Fruit fly (Drosophila melanogaster) whole organism, pupa: Measurements from ENCODE around the gene Ilp6.

Experiments
- CG10348 ChIP-seq: fragments of 200-800 bp; sonication (Bioruptor generic); IDR thresholded peaks from 2 replicates; pipeline ENCODE4 v1.3.6; 2022; ENCODE audit warnings: missing biosample characterization, missing genetic modification characterization
- CG12605 ChIP-seq: fragments of 200-800 bp; sonication (Bioruptor generic); IDR thresholded peaks from 2 replicates; pipeline ENCODE4 v1.3.6; 2022; ENCODE audit warnings: missing biosample characterization, missing genetic modification characterization
- CG13204 ChIP-seq: fragments of 200-800 bp; sonication (Bioruptor generic); optimal IDR thresholded peaks from 2 replicates; lab custom pipeline; 2018; ENCODE audit warnings: missing biosample characterization, mild to moderate bottlenecking, missing genetic modification characterization, moderate library complexity
- CG14655 ChIP-seq: fragments of 200-800 bp; sonication (Bioruptor generic); optimal IDR thresholded peaks from 3 replicates; lab custom pipeline; 2017; ENCODE audit warnings: mild to moderate bottlenecking, missing biosample characterization, missing genetic modification reagents, missing genetic modification characterization
- CG15710 ChIP-seq: fragments of 200-800 bp; sonication (Bioruptor generic); optimal IDR thresholded peaks from 2 replicates; lab custom pipeline; 2018; ENCODE audit warnings: missing biosample characterization, mild to moderate bottlenecking, missing genetic modification characterization, moderate library complexity
- CG17806 ChIP-seq: fragments of 200-800 bp; sonication (Bioruptor generic); optimal IDR thresholded peaks from 2 replicates; lab custom pipeline; 2018; ENCODE audit warnings: missing biosample characterization, mild to moderate bottlenecking, missing genetic modification characterization, moderate library complexity
- CG32121 ChIP-seq: fragments of 200-800 bp; sonication (Bioruptor generic); IDR thresholded peaks from 2 replicates; pipeline ENCODE4 v1.3.6; 2022; ENCODE audit warnings: missing biosample characterization, missing genetic modification characterization
- CG34367 ChIP-seq: fragments of 200-800 bp; sonication (Bioruptor generic); optimal IDR thresholded peaks from 2 replicates; lab custom pipeline; 2018; ENCODE audit warnings: missing biosample characterization, mild to moderate bottlenecking, missing genetic modification characterization
- CG4496 ChIP-seq: fragments of 200-800 bp; sonication (Bioruptor generic); IDR thresholded peaks from 3 replicates; pipeline ENCODE4 v1.3.6; 2022; ENCODE audit warnings: missing biosample characterization, missing genetic modification characterization
- CG8159 ChIP-seq: fragments of 200-800 bp; sonication (Bioruptor generic); optimal IDR thresholded peaks from 3 replicates; lab custom pipeline; 2018; ENCODE audit warnings: missing biosample characterization, mild to moderate bottlenecking, missing genetic modification characterization, moderate library complexity
- CG8301 ChIP-seq: fragments of 200-800 bp; sonication (Bioruptor generic); optimal IDR thresholded peaks from 2 replicates; lab custom pipeline; 2018; ENCODE audit warnings: missing biosample characterization, mild to moderate bottlenecking, missing genetic modification characterization
- CG9948 ChIP-seq: fragments of 200-800 bp; sonication (Bioruptor generic); optimal IDR thresholded peaks from 2 replicates; lab custom pipeline; 2018; ENCODE audit warnings: missing biosample characterization, mild to moderate bottlenecking, missing genetic modification characterization, moderate library complexity
- D1 ChIP-seq: fragments of 200-800 bp; sonication (Bioruptor generic); optimal IDR thresholded peaks from 2 replicates; lab custom pipeline; 2018; ENCODE audit warnings: missing biosample characterization, mild to moderate bottlenecking, missing genetic modification characterization, moderate library complexity
- EcR ChIP-seq: fragments of 200-800 bp; sonication (Bioruptor generic); optimal IDR thresholded peaks from 3 replicates; lab custom pipeline; 2019; ENCODE audit warnings: missing biosample characterization, missing genetic modification characterization, mild to moderate bottlenecking, moderate library complexity, missing genetic modification reagents
- Ets98B ChIP-seq: fragments of 200-800 bp; sonication (Bioruptor generic); IDR thresholded peaks from 2 replicates; pipeline ENCODE4 v1.3.6; 2022; ENCODE audit warnings: missing biosample characterization, missing genetic modification characterization
- Pif1A ChIP-seq: fragments of 200-800 bp; sonication (Bioruptor generic); optimal IDR thresholded peaks from 3 replicates; lab custom pipeline; 2016; ENCODE audit warnings: missing biosample characterization, missing genetic modification characterization
- Pif1B ChIP-seq: fragments of 200-800 bp; sonication (Bioruptor generic); optimal IDR thresholded peaks from 3 replicates; lab custom pipeline; 2016; ENCODE audit warnings: missing biosample characterization, missing genetic modification characterization
- Snoo ChIP-seq: fragments of 200-800 bp; sonication (Bioruptor generic); optimal IDR thresholded peaks from 3 replicates; lab custom pipeline; 2017; ENCODE audit warnings: missing biosample characterization, mild to moderate bottlenecking, missing genetic modification characterization, inconsistent platforms
- fd96Ca ChIP-seq: fragments of 200-800 bp; sonication (Bioruptor generic); IDR thresholded peaks from 3 replicates; pipeline ENCODE4 v1.3.6; 2022; ENCODE audit warnings: missing biosample characterization, missing genetic modification characterization
- gl ChIP-seq: fragments of 200-800 bp; sonication (Bioruptor generic); optimal IDR thresholded peaks from 2 replicates; lab custom pipeline; 2018; ENCODE audit warnings: missing biosample characterization, mild to moderate bottlenecking, missing genetic modification characterization
- rn ChIP-seq: fragments of 200-800 bp; sonication (Bioruptor generic); IDR thresholded peaks from 2 replicates; pipeline ENCODE4 v1.3.6; 2022; ENCODE audit warnings: missing biosample characterization, missing genetic modification characterization

Gene Ilp6

DNA sequence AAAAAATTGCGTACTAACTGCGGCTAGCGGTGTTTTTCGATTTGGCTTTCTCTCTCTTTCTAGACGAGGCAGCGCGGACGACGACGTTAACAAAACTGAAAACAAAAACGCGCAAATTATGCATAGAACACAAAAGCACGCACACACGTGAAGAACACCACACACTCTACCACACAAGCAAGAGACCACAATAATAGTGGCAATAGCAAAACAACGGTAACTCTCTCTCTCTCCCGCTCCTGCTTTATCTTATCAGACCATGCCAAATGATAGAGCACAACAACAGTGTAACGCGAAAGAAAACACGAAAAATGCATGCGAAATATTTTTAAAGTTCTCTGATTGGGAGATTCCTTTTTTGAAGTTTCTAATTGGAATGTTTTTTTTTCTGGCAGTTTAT lies 19.7 kb upstream of the Ilp6 start:
- TF ChIP-seq Pif1B (GFP tag; lab: Kevin White, UChicago) (no peak), fd96Ca (no peak), CG10348 (GFP tag; lab: Robert Waterston, UW) (no peak), CG14655 (no peak), CG9948 (tag; lab: Kevin White, UChicago) (no peak), Snoo (tag; lab: Kevin White, UChicago) (no peak), CG15710 (tag; lab: Kevin White, UChicago) (no peak), Ets98B (GFP tag; lab: Robert Waterston, UW) (no peak), CG32121 (no peak), CG17806 (tag; lab: Kevin White, UChicago) (no peak), CG34367 (no peak), CG8301 (no peak), CG13204 (no peak), CG8159 (tag; lab: Kevin White, UChicago) (no peak), D1 (tag; lab: Kevin White, UChicago) (no peak), CG4496 (GFP tag; lab: Robert Waterston, UW) (no peak), Pif1A (GFP tag; lab: Kevin White, UChicago) (no peak)

DNA sequence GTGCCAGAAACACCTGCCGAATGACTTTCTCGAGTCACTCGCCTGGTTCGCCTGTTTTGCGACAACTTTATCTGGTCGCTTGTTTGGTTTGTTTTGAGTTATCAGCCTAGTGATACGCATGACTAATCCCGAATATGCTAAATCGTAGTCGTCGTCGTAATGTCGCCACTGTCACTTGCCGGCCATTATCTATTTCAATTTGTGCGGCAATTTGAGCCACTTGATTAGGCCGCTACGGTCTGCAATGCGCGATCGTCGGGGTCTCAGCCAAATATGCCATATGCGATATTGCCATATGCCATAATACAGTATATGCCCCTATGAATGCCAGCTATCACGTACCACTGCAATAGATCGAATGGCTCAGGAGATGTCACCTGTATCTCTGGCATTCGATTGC lies 18.4 kb upstream of the Ilp6 start:
- TF ChIP-seq CG34367, result no peak
- TF ChIP-seq D1 (tag; lab: Kevin White, UChicago), result no peak
- TF ChIP-seq CG8301, result no peak
- TF ChIP-seq CG4496 (GFP tag; lab: Robert Waterston, UW), result no peak
- no peak for TF ChIP-seq CG12605
- no peak for TF ChIP-seq Pif1A (GFP tag; lab: Kevin White, UChicago)
- TF ChIP-seq CG15710 (tag; lab: Kevin White, UChicago), result no peak
- TF ChIP-seq Ets98B (GFP tag; lab: Robert Waterston, UW), result no peak
- no peak for TF ChIP-seq Pif1B (GFP tag; lab: Kevin White, UChicago)

- TF ChIP-seq Snoo (tag; lab: Kevin White, UChicago) (no peak), Pif1B (GFP tag; lab: Kevin White, UChicago) (no peak), CG15710 (tag; lab: Kevin White, UChicago) (no peak), Ets98B (GFP tag; lab: Robert Waterston, UW) (peak; percentile 59), CG10348 (GFP tag; lab: Robert Waterston, UW) (peak; percentile 21; the same call in 1 of the 2 replicates), CG8159 (tag; lab: Kevin White, UChicago) (no peak), gl (tag; lab: Kevin White, UChicago) (no peak), CG4496 (GFP tag; lab: Robert Waterston, UW) (peak; percentile 80), CG12605 (peak; percentile 42; the same call in 1 of the 2 replicates), CG32121 (peak; percentile 39; the same call in 1 of the 2 replicates), CG9948 (tag; lab: Kevin White, UChicago) (peak; percentile 3), CG14655 (no peak), CG13204 (no peak), fd96Ca (peak; percentile 67; the same call in 2 of the 3 replicates), EcR (GFP tag; lab: Kevin White, UChicago) (no peak)
- TF ChIP-seq, all 21 proteins: peak for 7
These were observed 15.7 kb upstream of the Ilp6 start for dm6 chrX:2350228-2350564.

dm6 chrX:2349510-2350227 lies 15.2 kb upstream of the Ilp6 start:
- TF ChIP-seq CG9948 (tag; lab: Kevin White, UChicago) (no peak), Ets98B (GFP tag; lab: Robert Waterston, UW) (no peak), rn (GFP tag; lab: Robert Waterston, UW) (no peak), CG17806 (tag; lab: Kevin White, UChicago) (no peak), D1 (tag; lab: Kevin White, UChicago) (no peak), EcR (GFP tag; lab: Kevin White, UChicago) (no peak), CG34367 (no peak), Snoo (tag; lab: Kevin White, UChicago) (no peak), CG8159 (tag; lab: Kevin White, UChicago) (no peak), CG8301 (no peak)

DNA sequence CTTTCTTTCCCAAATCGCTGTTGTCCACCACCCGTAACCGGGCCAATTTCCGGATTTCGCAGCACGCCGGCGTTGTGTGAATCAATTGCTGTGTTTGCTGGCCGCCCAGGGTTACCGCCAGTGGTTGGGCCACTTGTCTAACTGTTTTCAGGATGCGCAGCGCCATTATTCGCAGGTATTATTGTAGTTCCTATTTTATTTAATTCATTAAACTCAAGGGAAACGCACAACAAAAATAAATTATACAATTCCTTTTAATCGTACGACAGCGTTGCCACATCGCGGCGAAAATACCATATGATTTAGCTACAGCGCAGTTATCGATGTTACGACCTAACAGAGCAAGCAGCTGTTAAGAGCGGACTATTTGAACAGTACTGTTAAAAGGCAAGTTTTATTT lies 9.9 kb upstream of the Ilp6 start, which contains the start of gene mRpL14:
mRpL14 (minus strand) TSS at position 280 of the 400 bp plus-strand sequence.
- TF ChIP-seq CG13204, result no peak
- no peak for TF ChIP-seq Ets98B (GFP tag; lab: Robert Waterston, UW)
- TF ChIP-seq rn (GFP tag; lab: Robert Waterston, UW), result no peak
- TF ChIP-seq CG17806 (tag; lab: Kevin White, UChicago), result no peak
- no peak for TF ChIP-seq Pif1A (GFP tag; lab: Kevin White, UChicago)
- TF ChIP-seq CG8301, result no peak
- TF ChIP-seq EcR (GFP tag; lab: Kevin White, UChicago), result no peak
- TF ChIP-seq CG10348 (GFP tag; lab: Robert Waterston, UW), result no peak
- TF ChIP-seq CG9948 (tag; lab: Kevin White, UChicago), result no peak

- no peak for TF ChIP-seq fd96Ca
- TF ChIP-seq CG15710 (tag; lab: Kevin White, UChicago), result no peak
- peak; percentile 35 for TF ChIP-seq EcR (GFP tag; lab: Kevin White, UChicago)
These were observed 5.7 kb upstream of the Ilp6 start for dm6 chrX:2340009-2340733.
